Worm (Caenorhabditis elegans): Measurements from ENCODE around the gene fbxc-18.
"Not testable (repeated sequence)": the region's sequence is repeated elsewhere in the genome, so short reads cannot be mapped to it uniquely, and the experiment has no call there.

DNA sequence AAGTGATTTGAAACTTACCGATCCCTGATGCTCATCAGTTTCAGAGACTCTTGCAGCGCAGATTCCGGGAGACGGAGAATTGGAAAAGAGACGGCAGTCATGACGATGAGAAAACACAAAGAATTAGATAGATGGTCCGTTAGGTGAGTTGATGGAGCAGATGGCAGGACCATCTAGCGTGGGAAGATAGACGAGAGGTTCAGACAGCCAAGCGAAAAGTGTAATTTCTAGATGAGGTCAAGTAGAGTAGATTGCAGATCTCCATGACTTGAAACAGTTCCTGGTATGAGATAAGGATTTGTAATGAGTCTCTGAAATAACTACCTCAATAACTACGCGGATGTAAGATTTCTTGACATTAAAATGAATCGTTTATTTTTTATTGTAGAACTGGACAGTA is 29.2 kb upstream of the fbxc-18 start, which contains the start of gene F45D11.11:
- TF ChIP-seq fkh-2 (tag; optimal IDR thresholded peaks at IDR 0.05); nhr-25 (tag; optimal IDR thresholded peaks at IDR 0.05); jun-1 (tag; optimal IDR thresholded peaks at IDR 0.05); egl-27 (tag; optimal IDR thresholded peaks at IDR 0.05); elt-1 (tag; optimal IDR thresholded peaks at IDR 0.05); nhr-237 (tag; optimal IDR thresholded peaks at IDR 0.05); nhr-28 (tag; optimal IDR thresholded peaks at IDR 0.05); fkh-10 (GFP tag; optimal IDR thresholded peaks at IDR 0.05); snpc-4 (tag; optimal IDR thresholded peaks at IDR 0.05); R02D3.7 (tag; optimal IDR thresholded peaks at IDR 0.05); nhr-77 (tag; optimal IDR thresholded peaks at IDR 0.05); lsy-12 (tag; optimal IDR thresholded peaks at IDR 0.05); ceh-9 (tag; optimal IDR thresholded peaks at IDR 0.05): not testable (repeated sequence)
